Worm (Caenorhabditis elegans): ENCODE measurements around the gene T26A5.6.

The T26A5.6 gene

DNA sequence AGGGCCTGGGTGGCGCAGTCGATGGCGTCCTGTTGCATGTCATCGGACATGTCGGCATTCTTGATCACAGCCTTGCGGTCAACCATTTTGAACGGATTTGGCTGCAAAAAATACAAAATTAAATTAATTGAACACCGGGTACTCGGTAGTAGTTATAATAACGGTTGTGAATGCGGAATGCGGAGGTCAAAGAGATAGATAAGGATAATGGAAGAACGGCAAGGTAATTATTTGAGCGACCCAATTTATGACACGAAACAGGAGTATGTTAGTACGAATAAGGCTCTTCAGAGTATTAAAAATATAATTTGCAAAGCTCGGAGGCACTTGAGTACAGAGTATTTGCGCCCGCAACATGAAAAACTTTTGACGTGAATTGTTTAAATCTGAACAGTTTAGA lies 13.2 kb upstream of the T26A5.6 start, which contains the start of gene dlc-1:
TSS of gene dlc-1 (minus strand) at position 101 of the 400 bp plus-strand sequence.
- no peak for TF ChIP-seq ceh-39 (tag; optimal IDR thresholded peaks at IDR 0.05)
- no peak for TF ChIP-seq nhr-28 (tag; optimal IDR thresholded peaks at IDR 0.05)
- no peak for TF ChIP-seq mls-2 (tag; optimal IDR thresholded peaks at IDR 0.05)
- TF ChIP-seq snpc-4 (tag; optimal IDR thresholded peaks at IDR 0.05), result no peak
- TF ChIP-seq lin-13 (tag; optimal IDR thresholded peaks at IDR 0.05), result no peak
- TF ChIP-seq nhr-2 (tag; optimal IDR thresholded peaks at IDR 0.05), result no peak
- TF ChIP-seq tbx-8 (GFP tag; optimal IDR thresholded peaks at IDR 0.05), result no peak
- TF ChIP-seq flh-1 (GFP tag; optimal IDR thresholded peaks at IDR 0.05), result no peak
- no peak for TF ChIP-seq lin-32 (GFP tag; optimal IDR thresholded peaks at IDR 0.05)
- TF ChIP-seq sptf-1 (tag; optimal IDR thresholded peaks at IDR 0.05), result no peak
- no peak for TF ChIP-seq ztf-11 (tag; optimal IDR thresholded peaks at IDR 0.05)
- TF ChIP-seq unc-62 (GFP tag; optimal IDR thresholded peaks at IDR 0.05), result no peak

- TF ChIP-seq sem-2 (GFP tag; optimal IDR thresholded peaks at IDR 0.05), result no peak
These were observed 12.1 kb upstream of the T26A5.6 start, which contains the start of gene T26A5.8 for ce11 chrIII:6462610-6463009. Gene T26A5.8, minus strand, starts transcription at chrIII:6462856.

DNA sequence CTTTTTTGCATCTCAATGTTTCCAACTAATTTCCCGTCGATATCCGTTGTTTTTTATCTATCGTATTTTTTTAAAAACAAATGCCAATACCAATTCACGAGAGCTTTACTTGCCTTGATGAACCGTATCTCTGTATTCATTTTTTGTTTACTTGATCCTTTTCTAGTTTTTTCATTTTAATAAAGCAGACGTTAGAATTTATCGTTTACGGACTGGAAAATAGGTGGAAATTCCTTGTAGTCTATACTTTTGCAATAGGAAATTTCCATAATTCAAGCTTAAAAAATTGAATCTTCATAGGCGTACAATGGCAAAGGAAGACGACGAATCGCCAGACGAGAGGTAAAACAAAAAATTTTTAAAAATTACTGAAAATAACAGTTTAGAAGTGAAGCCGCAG lies 9.3 kb upstream of the T26A5.6 start, which contains the start of gene algn-1:
TSS of gene algn-1 (plus strand) at position 301 of the 400 bp plus-strand sequence.
- no peak for TF ChIP-seq flh-1 (GFP tag; optimal IDR thresholded peaks at IDR 0.05)
- TF ChIP-seq snpc-4 (tag; optimal IDR thresholded peaks at IDR 0.05), result no peak
- TF ChIP-seq ceh-43 (GFP tag; optimal IDR thresholded peaks at IDR 0.05), result no peak
- TF ChIP-seq nhr-12 (tag; optimal IDR thresholded peaks at IDR 0.05), result no peak
- no peak for TF ChIP-seq ztf-11 (tag; optimal IDR thresholded peaks at IDR 0.05)

ce11 chrIII:6454183-6454582 lies 3.7 kb upstream of the T26A5.6 start, which contains the start of gene jhdm-1:
Gene jhdm-1, plus strand, starts transcription at chrIII:6454483.
- TF ChIP-seq mls-2 (tag; optimal IDR thresholded peaks at IDR 0.05) (no peak), snpc-4 (tag; optimal IDR thresholded peaks at IDR 0.05) (no peak), drap-1 (GFP tag; optimal IDR thresholded peaks at IDR 0.05) (no peak), sem-2 (GFP tag; optimal IDR thresholded peaks at IDR 0.05) (no peak), lin-13 (tag; optimal IDR thresholded peaks at IDR 0.05) (no peak), tbx-8 (GFP tag; optimal IDR thresholded peaks at IDR 0.05) (no peak), nhr-2 (tag; optimal IDR thresholded peaks at IDR 0.05) (no peak)

DNA sequence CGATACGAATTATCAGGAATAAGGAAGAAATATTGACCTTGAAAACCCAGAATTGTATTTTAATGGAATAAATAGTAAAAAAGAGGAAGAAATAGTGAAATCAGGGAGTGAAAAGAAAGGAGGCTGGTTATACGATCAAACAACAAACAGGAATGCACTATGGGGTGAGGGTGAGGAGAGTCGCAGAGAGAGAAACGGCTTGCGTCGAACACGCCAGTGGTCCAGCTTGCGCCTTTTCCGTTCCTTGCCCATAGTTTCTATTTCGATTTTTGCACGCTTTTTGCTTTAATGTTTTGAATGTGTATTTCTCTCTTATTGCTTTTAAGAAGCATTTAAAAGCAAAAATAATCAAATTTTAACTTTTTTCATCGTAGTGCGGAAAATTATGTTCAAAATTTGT lies 3.2 kb upstream of the T26A5.6 start:
- TF ChIP-seq unc-120 (tag; optimal IDR thresholded peaks at IDR 0.05; ENCODE audit: poor library complexity, severe bottlenecking), result peak; percentile 67
- TF ChIP-seq ceh-39 (tag; optimal IDR thresholded peaks at IDR 0.05), result no peak
- TF ChIP-seq elt-3 (tag; optimal IDR thresholded peaks at IDR 0.05), result no peak
- peak; percentile 25 for TF ChIP-seq ces-1 (GFP tag; optimal IDR thresholded peaks at IDR 0.05)
- peak; percentile 85 for TF ChIP-seq nhr-237 (tag; optimal IDR thresholded peaks at IDR 0.05)
- TF ChIP-seq ceh-83 (GFP tag; optimal IDR thresholded peaks at IDR 0.05), result peak; percentile 51
- TF ChIP-seq ham-2 (GFP tag; optimal IDR thresholded peaks at IDR 0.05), result peak; percentile 75
- TF ChIP-seq zip-8 (tag; optimal IDR thresholded peaks at IDR 0.05), result no peak
- TF ChIP-seq cnd-1 (tag; optimal IDR thresholded peaks at IDR 0.05), result peak; percentile 72
- peak; percentile 63 for TF ChIP-seq drap-1 (GFP tag; optimal IDR thresholded peaks at IDR 0.05)
- peak; percentile 86 for TF ChIP-seq sptf-1 (tag; optimal IDR thresholded peaks at IDR 0.05)
- no peak for TF ChIP-seq nhr-76 (tag; optimal IDR thresholded peaks at IDR 0.05)
- peak; percentile 78 for TF ChIP-seq M03D4.4 (tag; optimal IDR thresholded peaks at IDR 0.05)
- TF ChIP-seq lin-32 (GFP tag; optimal IDR thresholded peaks at IDR 0.05), result no peak
- TF ChIP-seq hlh-1 (tag; optimal IDR thresholded peaks at IDR 0.05), result peak; percentile 37
- no peak for TF ChIP-seq nhr-2 (tag; optimal IDR thresholded peaks at IDR 0.05)
- TF ChIP-seq mep-1 (tag; optimal IDR thresholded peaks at IDR 0.05), result peak; percentile 89
- TF ChIP-seq flh-1 (GFP tag; optimal IDR thresholded peaks at IDR 0.05), result peak; percentile 6
- no peak for TF ChIP-seq nhr-12 (tag; optimal IDR thresholded peaks at IDR 0.05)
- TF ChIP-seq snpc-4 (tag; optimal IDR thresholded peaks at IDR 0.05), result no peak
- TF ChIP-seq ztf-11 (tag; optimal IDR thresholded peaks at IDR 0.05), result peak; percentile 41
- TF ChIP-seq mab-5 (tag; optimal IDR thresholded peaks at IDR 0.05), result no peak
- peak; percentile 81 for TF ChIP-seq mls-2 (tag; optimal IDR thresholded peaks at IDR 0.05)
- peak; percentile 5 for TF ChIP-seq bed-3 (GFP tag; optimal IDR thresholded peaks at IDR 0.05)
- peak; percentile 83 for TF ChIP-seq lin-13 (tag; optimal IDR thresholded peaks at IDR 0.05)
- TF ChIP-seq tbx-8 (GFP tag; optimal IDR thresholded peaks at IDR 0.05), result no peak
- peak; percentile 82 for TF ChIP-seq lsy-2 (tag; optimal IDR thresholded peaks at IDR 0.05)
- no peak for TF ChIP-seq unc-39 (tag; optimal IDR thresholded peaks at IDR 0.05)
- peak; percentile 75 for TF ChIP-seq pha-4 (tag; optimal IDR thresholded peaks at IDR 0.05)
- TF ChIP-seq blmp-1 (tag; optimal IDR thresholded peaks at IDR 0.05), result peak; percentile 51
- TF ChIP-seq sem-2 (GFP tag; optimal IDR thresholded peaks at IDR 0.05), result peak; percentile 11
- TF ChIP-seq nhr-28 (tag; optimal IDR thresholded peaks at IDR 0.05), result no peak
- TF ChIP-seq unc-62 (GFP tag; optimal IDR thresholded peaks at IDR 0.05), result no peak
- TF ChIP-seq ceh-43 (GFP tag; optimal IDR thresholded peaks at IDR 0.05), result peak; percentile 7
- peak; percentile 35 for TF ChIP-seq elt-1 (tag; optimal IDR thresholded peaks at IDR 0.05; ENCODE audit: borderline replicate concordance, insufficient read depth)

Measured in whole organism, mixed stage, embryonic.